Fruit fly (Drosophila melanogaster) whole organism, embryonic: ENCODE measurements around the gene Pa1.

Experiments used
- CG10321 ChIP-seq: fragments of 200-800 bp; sonication (Bioruptor generic); IDR thresholded peaks from 2 replicates; pipeline ENCODE4 v1.3.6; 2022; ENCODE audit warnings: missing biosample characterization, missing genetic modification characterization
- CG14441 ChIP-seq: fragments of 200-800 bp; sonication (Bioruptor generic); IDR thresholded peaks from 2 replicates; pipeline ENCODE4 v1.3.6; 2022; ENCODE audit warnings: missing biosample characterization, missing genetic modification characterization
- CG1647 ChIP-seq: fragments of 200-800 bp; sonication (Bioruptor generic); optimal IDR thresholded peaks from 3 replicates; lab custom pipeline; 2016; ENCODE audit warnings: missing biosample characterization, missing genetic modification characterization
- CG1832 ChIP-seq: fragments of 200-800 bp; sonication (Bioruptor generic); optimal IDR thresholded peaks from 2 replicates; lab custom pipeline; 2017; ENCODE audit warnings: missing biosample characterization, mild to moderate bottlenecking, missing genetic modification characterization, inconsistent platforms
- CG30431 ChIP-seq: fragments of 200-800 bp; sonication (Bioruptor generic); optimal IDR thresholded peaks from 2 replicates; lab custom pipeline; 2017; ENCODE audit warnings: missing biosample characterization, missing genetic modification characterization
- CG3163 ChIP-seq: fragments of 200-800 bp; sonication (Bioruptor generic); optimal IDR thresholded peaks from 3 replicates; lab custom pipeline; 2016; ENCODE audit warnings: missing biosample characterization, missing genetic modification characterization
- CG3281 ChIP-seq: fragments of 200-800 bp; sonication (Bioruptor generic); optimal IDR thresholded peaks from 3 replicates; lab custom pipeline; 2017; ENCODE audit warnings: missing biosample characterization, mild to moderate bottlenecking, missing genetic modification characterization
- CG33213 ChIP-seq: fragments of 200-800 bp; sonication (Bioruptor generic); optimal IDR thresholded peaks from 3 replicates; lab custom pipeline; 2016; ENCODE audit warnings: missing biosample characterization, missing genetic modification characterization
- CG34376 ChIP-seq: fragments of 200-800 bp; sonication (Bioruptor generic); optimal IDR thresholded peaks from 2 replicates; lab custom pipeline; 2018; ENCODE audit warnings: missing biosample characterization, mild to moderate bottlenecking, missing genetic modification characterization
- CG34422 ChIP-seq: fragments of 200-800 bp; sonication (Bioruptor generic); IDR thresholded peaks from 3 replicates; pipeline ENCODE4 v1.3.6; 2022; ENCODE audit warnings: missing biosample characterization, missing genetic modification characterization
- CG3838 ChIP-seq: fragments of 200-800 bp; sonication (Bioruptor generic); optimal IDR thresholded peaks from 3 replicates; lab custom pipeline; 2016; ENCODE audit warnings: missing biosample characterization, missing genetic modification characterization
- CG3847 ChIP-seq: fragments of 200-800 bp; sonication (Bioruptor generic); IDR thresholded peaks from 2 replicates; pipeline ENCODE4 v1.3.6; 2022; ENCODE audit warnings: missing biosample characterization, missing genetic modification characterization
- CG4424 ChIP-seq: fragments of 200-800 bp; sonication (Bioruptor generic); optimal IDR thresholded peaks from 3 replicates; lab custom pipeline; 2016; ENCODE audit warnings: missing biosample characterization, missing genetic modification characterization
- CG6813 ChIP-seq: fragments of 200-800 bp; sonication (Bioruptor generic); optimal IDR thresholded peaks from 2 replicates; lab custom pipeline; 2017; ENCODE audit warnings: missing biosample characterization, missing genetic modification characterization, mild to moderate bottlenecking, moderate library complexity, missing genetic modification reagents
- CG7745 ChIP-seq: fragments of 200-800 bp; sonication (Bioruptor generic); optimal IDR thresholded peaks from 2 replicates; lab custom pipeline; 2018; ENCODE audit warnings: missing biosample characterization, mild to moderate bottlenecking, missing genetic modification characterization, moderate library complexity
- CG7987 ChIP-seq: fragments of 200-800 bp; sonication (Bioruptor generic); optimal IDR thresholded peaks from 2 replicates; lab custom pipeline; 2018; ENCODE audit warnings: missing biosample characterization, mild to moderate bottlenecking, missing genetic modification characterization, moderate library complexity
- CG8359 ChIP-seq: fragments of 200-800 bp; sonication (Bioruptor generic); optimal IDR thresholded peaks from 2 replicates; lab custom pipeline; 2017; ENCODE audit warnings: missing biosample characterization, mild to moderate bottlenecking, missing genetic modification characterization, borderline replicate concordance
- CG8924 ChIP-seq: fragments of 200-800 bp; optimal IDR thresholded peaks from 3 replicates; lab custom pipeline; 2019; ENCODE audit warnings: missing biosample characterization, mild to moderate bottlenecking, missing genetic modification characterization, moderate library complexity
- CG8944 ChIP-seq: fragments of 200-800 bp; sonication (Bioruptor generic); optimal IDR thresholded peaks from 3 replicates; lab custom pipeline; 2016; ENCODE audit warnings: missing biosample characterization, missing genetic modification characterization
- Dek ChIP-seq: fragments of 200-800 bp; sonication (Bioruptor generic); optimal IDR thresholded peaks from 3 replicates; lab custom pipeline; 2019; ENCODE audit warnings: missing biosample characterization, mild to moderate bottlenecking, missing genetic modification characterization, moderate library complexity
- Drgx ChIP-seq: fragments of 200-800 bp; sonication (Bioruptor generic); IDR thresholded peaks from 2 replicates; pipeline ENCODE4 v1.3.6; 2022; ENCODE audit warnings: missing biosample characterization, missing genetic modification characterization
- E2f2 ChIP-seq: fragments of 200-800 bp; sonication (Bioruptor generic); IDR thresholded peaks from 2 replicates; pipeline ENCODE4 v1.3.6; 2022; ENCODE audit warnings: missing biosample characterization, missing genetic modification characterization
- HLH54F ChIP-seq: fragments of 200-800 bp; sonication (Bioruptor generic); optimal IDR thresholded peaks from 3 replicates; lab custom pipeline; 2016; ENCODE audit warnings: missing biosample characterization, missing genetic modification characterization
- HLHmδ ChIP-seq: fragments of 200-800 bp; sonication (Bioruptor generic); optimal IDR thresholded peaks from 2 replicates; lab custom pipeline; 2018; ENCODE audit warnings: missing biosample characterization, mild to moderate bottlenecking, missing genetic modification characterization, moderate library complexity
- Hey ChIP-seq: fragments of 200-800 bp; sonication (Bioruptor generic); optimal IDR thresholded peaks from 3 replicates; lab custom pipeline; 2018; ENCODE audit warnings: missing biosample characterization, mild to moderate bottlenecking, missing genetic modification characterization
- Hr3 ChIP-seq: fragments of 200-800 bp; sonication (Bioruptor generic); optimal IDR thresholded peaks from 3 replicates; lab custom pipeline; 2016; ENCODE audit warnings: missing biosample characterization, missing genetic modification characterization
- MTF-1 ChIP-seq: fragments of 200-800 bp; sonication (Bioruptor generic); optimal IDR thresholded peaks from 2 replicates; lab custom pipeline; 2018; ENCODE audit warnings: missing biosample characterization, mild to moderate bottlenecking, missing genetic modification characterization, borderline replicate concordance
- Nf-YA ChIP-seq: fragments of 200-800 bp; sonication (Bioruptor generic); IDR thresholded peaks from 2 replicates; pipeline ENCODE4 v1.3.6; 2022; ENCODE audit warnings: missing biosample characterization, missing genetic modification characterization
- Optix ChIP-seq: fragments of 200-800 bp; sonication (Bioruptor generic); IDR thresholded peaks from 3 replicates; pipeline ENCODE4 v1.3.6; 2022; ENCODE audit warnings: missing biosample characterization, missing genetic modification characterization
- Side ChIP-seq: fragments of 200-800 bp; sonication (Bioruptor generic); optimal IDR thresholded peaks from 2 replicates; lab custom pipeline; 2016; ENCODE audit warnings: missing biosample characterization, missing genetic modification characterization
- Tbp ChIP-seq: fragments of >200 bp; optimal IDR thresholded peaks from 2 replicates; lab custom pipeline; 2018; ENCODE audit warnings: missing biosample characterization, missing genetic modification characterization
- ap ChIP-seq: fragments of 200-800 bp; sonication (Bioruptor generic); IDR thresholded peaks from 2 replicates; pipeline ENCODE4 v1.3.6; 2022; ENCODE audit warnings: missing biosample characterization, missing genetic modification characterization
- croc ChIP-seq: fragments of 200-800 bp; sonication (Bioruptor generic); conservative IDR thresholded peaks from 3 replicates; pipeline ENCODE4 v1.3.6; 2022; ENCODE audit warnings: missing biosample characterization, missing genetic modification characterization
- dan ChIP-seq: fragments of 200-800 bp; sonication (Bioruptor generic); IDR thresholded peaks from 2 replicates; pipeline ENCODE4 v1.3.6; 2022; ENCODE audit warnings: missing biosample characterization, missing genetic modification characterization
- emc ChIP-seq: fragments of 200-800 bp; sonication (Bioruptor generic); optimal IDR thresholded peaks from 2 replicates; lab custom pipeline; 2016; ENCODE audit warnings: missing biosample characterization, missing genetic modification characterization
- en ChIP-seq: fragments of 200-800 bp; sonication (Bioruptor generic); optimal IDR thresholded peaks from 2 replicates; lab custom pipeline; 2016; ENCODE audit warnings: missing biosample characterization, missing genetic modification characterization
- eyg ChIP-seq: fragments of 200-800 bp; sonication (Bioruptor generic); optimal IDR thresholded peaks from 3 replicates; lab custom pipeline; 2016; ENCODE audit warnings: missing biosample characterization, missing genetic modification characterization
- fd102C ChIP-seq: fragments of 200-800 bp; sonication (Bioruptor generic); optimal IDR thresholded peaks from 2 replicates; lab custom pipeline; 2018; ENCODE audit warnings: missing biosample characterization, mild to moderate bottlenecking, missing genetic modification characterization, moderate library complexity
- fru ChIP-seq: fragments of >200 bp; optimal IDR thresholded peaks from 2 replicates; lab custom pipeline; 2017
- hth ChIP-seq: fragments of >200 bp; optimal IDR thresholded peaks from 2 replicates; lab custom pipeline; 2017; ENCODE audit warnings: inconsistent platforms
- maf-S ChIP-seq: fragments of 200-800 bp; sonication (Bioruptor generic); optimal IDR thresholded peaks from 2 replicates; lab custom pipeline; 2016; ENCODE audit warnings: missing biosample characterization, missing genetic modification characterization
- onecut ChIP-seq: fragments of 200-800 bp; sonication (Bioruptor generic); IDR thresholded peaks from 2 replicates; pipeline ENCODE4 v1.3.6; 2022; ENCODE audit warnings: missing biosample characterization, missing genetic modification characterization
- p53 ChIP-seq: fragments of 200-800 bp; sonication (Bioruptor generic); optimal IDR thresholded peaks from 2 replicates; lab custom pipeline; 2016; ENCODE audit warnings: missing biosample characterization, missing genetic modification characterization
- pum ChIP-seq: fragments of 200-800 bp; sonication (Bioruptor generic); optimal IDR thresholded peaks from 2 replicates; lab custom pipeline; 2016; ENCODE audit warnings: missing biosample characterization, missing genetic modification characterization
- sd ChIP-seq: fragments of 200-800 bp; sonication (Bioruptor generic); optimal IDR thresholded peaks from 3 replicates; lab custom pipeline; 2018; ENCODE audit warnings: missing biosample characterization, mild to moderate bottlenecking, missing genetic modification characterization, moderate library complexity
- seq ChIP-seq: fragments of 200-800 bp; sonication (Bioruptor generic); IDR thresholded peaks from 2 replicates; pipeline ENCODE4 v1.3.6; 2022; ENCODE audit warnings: missing biosample characterization, missing genetic modification characterization
- slbo ChIP-seq: fragments of 200-800 bp; sonication (Bioruptor generic); IDR thresholded peaks from 2 replicates; pipeline ENCODE4 v1.3.6; 2022; ENCODE audit warnings: missing biosample characterization, missing genetic modification characterization
- slou ChIP-seq: fragments of 200-800 bp; sonication (Bioruptor generic); optimal IDR thresholded peaks from 3 replicates; lab custom pipeline; 2016; ENCODE audit warnings: missing biosample characterization, missing genetic modification characterization
- trh ChIP-seq: fragments of 200-800 bp; sonication (Bioruptor generic); optimal IDR thresholded peaks from 2 replicates; lab custom pipeline; 2016; ENCODE audit warnings: missing biosample characterization, missing genetic modification characterization

Pa1 gene

dm6 chrX:11350505-11351327 lies 8.3 kb upstream of the Pa1 start, which contains the start of gene CG1737 (continued):
- TF ChIP-seq CG34376 (GFP tag; lab: Kevin White, UChicago) = peak; percentile 30
- peak; percentile 17 for TF ChIP-seq CG3281 (GFP tag; lab: Kevin White, UChicago)

dm6 chrX:11351351-11351750 lies 7.7 kb upstream of the Pa1 start:
- peak; percentile 89 for TF ChIP-seq Hr3 (GFP tag; lab: Kevin White, UChicago)
- no peak for TF ChIP-seq fd102C (GFP tag; lab: Kevin White, UChicago)
- TF ChIP-seq CG34422 = peak; percentile 97
- TF ChIP-seq MTF-1 (GFP tag; lab: Kevin White, UChicago) = peak; percentile 87
- TF ChIP-seq fru (lab: Kevin White, UChicago) = no peak
- TF ChIP-seq Nf-YA (GFP tag; lab: Robert Waterston, UW) = peak; percentile 93
- no peak for TF ChIP-seq Tbp (GFP tag; lab: Kevin White, UChicago)
- peak; percentile 77 for TF ChIP-seq p53
- TF ChIP-seq CG1832 = no peak
- peak; percentile 88 for TF ChIP-seq en (GFP tag; lab: Kevin White, UChicago)
- TF ChIP-seq CG30431 (GFP tag; lab: Kevin White, UChicago) = peak; percentile 93
- peak; percentile 93 for TF ChIP-seq CG3847 (GFP tag; lab: Robert Waterston, UW)
- peak; percentile 90 for TF ChIP-seq CG1647 (GFP tag; lab: Kevin White, UChicago)
- TF ChIP-seq croc (GFP tag; lab: Robert Waterston, UW) = peak; percentile 89
- TF ChIP-seq hth (lab: Kevin White, UChicago) = no peak
- peak; percentile 88 for TF ChIP-seq CG8924 (tag; lab: Kevin White, UChicago)
- peak; percentile 92 for TF ChIP-seq CG8944 (GFP tag; lab: Kevin White, UChicago)
- peak; percentile 92 for TF ChIP-seq HLH54F (GFP tag; lab: Kevin White, UChicago)
- TF ChIP-seq CG7745 (tag; lab: Kevin White, UChicago) = no peak
- TF ChIP-seq slbo = peak; percentile 97
- peak; percentile 74 for TF ChIP-seq CG3163 (GFP tag; lab: Kevin White, UChicago)
- TF ChIP-seq CG4424 = peak; percentile 94
- peak; percentile 70 for TF ChIP-seq sd (tag; lab: Kevin White, UChicago)
- TF ChIP-seq CG8359 (GFP tag; lab: Kevin White, UChicago) = peak; percentile 72
- peak; percentile 98 for TF ChIP-seq Drgx
- peak; percentile 88 for TF ChIP-seq Dek (tag; lab: Kevin White, UChicago)
- TF ChIP-seq CG14441 = peak; percentile 96
- peak; percentile 72 for TF ChIP-seq CG7987 (GFP tag; lab: Kevin White, UChicago)
- peak; percentile 80 for TF ChIP-seq trh (GFP tag; lab: Kevin White, UChicago)
- TF ChIP-seq ap (GFP tag; lab: Robert Waterston, UW) = peak; percentile 94
- TF ChIP-seq CG10321 (GFP tag; lab: Robert Waterston, UW) = peak; percentile 76
- peak; percentile 88 for TF ChIP-seq CG33213
- TF ChIP-seq CG3838 (GFP tag; lab: Kevin White, UChicago) = peak; percentile 77
- TF ChIP-seq maf-S = peak; percentile 90
- TF ChIP-seq onecut (GFP tag; lab: Robert Waterston, UW) = peak; percentile 92
- TF ChIP-seq dan = peak; percentile 74
- peak; percentile 91 for TF ChIP-seq CG6813 (GFP tag; lab: Kevin White, UChicago)
- peak; percentile 93 for TF ChIP-seq Side (GFP tag; lab: Kevin White, UChicago)
- TF ChIP-seq E2f2 (GFP tag; lab: Robert Waterston, UW) = peak; percentile 78
- TF ChIP-seq Optix (GFP tag; lab: Robert Waterston, UW) = peak; percentile 95
- peak; percentile 96 for TF ChIP-seq seq
- TF ChIP-seq Hey (tag; lab: Kevin White, UChicago) = peak; percentile 78
- TF ChIP-seq pum (GFP tag; lab: Kevin White, UChicago) = peak; percentile 92
- peak; percentile 90 for TF ChIP-seq eyg (GFP tag; lab: Kevin White, UChicago)
- peak; percentile 80 for TF ChIP-seq emc (GFP tag; lab: Kevin White, UChicago)
- peak; percentile 36 for TF ChIP-seq HLHmδ (GFP tag; lab: Kevin White, UChicago)
- peak; percentile 74 for TF ChIP-seq slou
